In genomic region chrV:4359127-4359526, ce11 we compare ENCODE assay signal across 3 worm cellular contexts.
TF ChIP-seq lines count a peak whose summit lies in the region.

No protein-coding gene starts in this region.

TF ChIP-seq in whole organism, L1 larva, 84 proteins besides CTCF, POLR2A, EP300 and RAD21:
- TF ChIP-seq dsc-1 (tag; optimal IDR thresholded peaks at IDR 0.05; lab: Kevin White, UChicago) (peak; percentile 74), lin-13 (GFP tag; optimal IDR thresholded peaks at IDR 0.05; lab: Kevin White, UChicago) (no peak), lin-14 (GFP tag; optimal IDR thresholded peaks at IDR 0.05; lab: Kevin White, UChicago) (peak; percentile 37), fkh-8 (tag; optimal IDR thresholded peaks at IDR 0.05; lab: Kevin White, UChicago) (no peak)

TF ChIP-seq in whole organism, late embryonic, 69 proteins besides CTCF, POLR2A, EP300 and RAD21:
- TF ChIP-seq ceh-48 (tag; optimal IDR thresholded peaks at IDR 0.05; lab: Kevin White, UChicago) (no peak), unc-42 (tag; optimal IDR thresholded peaks at IDR 0.05; lab: Kevin White, UChicago) (peak; percentile 46), ceh-31 (tag; optimal IDR thresholded peaks at IDR 0.05; lab: Kevin White, UChicago) (peak; percentile 55)

TF ChIP-seq in whole organism, mixed stage, embryonic, 35 proteins besides CTCF, POLR2A, EP300 and RAD21:
- TF ChIP-seq mls-2 (tag; optimal IDR thresholded peaks at IDR 0.05; lab: Kevin White, UChicago): peak; percentile 26
- TF ChIP-seq ces-1 (GFP tag; optimal IDR thresholded peaks at IDR 0.05; lab: Kevin White, UChicago): peak; percentile 80
- TF ChIP-seq ceh-39 (tag; optimal IDR thresholded peaks at IDR 0.05; lab: Kevin White, UChicago): no peak
